Worm (Caenorhabditis elegans): Measurements from ENCODE around the gene R07B7.8.

DNA sequence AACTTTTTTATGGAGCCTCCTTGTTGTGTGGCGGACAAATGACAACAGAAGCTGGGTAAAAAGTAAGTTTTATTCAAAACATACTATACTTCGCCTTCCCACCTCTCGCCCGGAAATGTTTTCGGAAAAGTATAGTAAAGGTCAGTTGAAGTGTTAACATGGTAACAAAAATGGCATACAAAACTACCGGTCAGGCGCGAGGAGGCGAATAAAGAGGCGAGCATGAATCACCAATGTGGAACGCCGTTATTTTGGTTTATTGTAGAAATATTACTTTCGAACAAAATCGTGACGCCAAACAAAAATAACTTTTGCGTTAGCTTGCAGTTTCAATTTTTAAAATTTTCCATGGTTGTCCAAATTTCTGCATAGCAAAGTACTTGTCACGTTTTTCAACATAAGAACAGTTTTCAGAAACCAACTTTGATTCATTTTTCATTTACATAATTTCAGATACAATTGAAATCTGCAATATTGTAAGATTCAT lies 33.5 kb upstream of the R07B7.8 start, which contains the start of gene C13C4.8:
- TF ChIP-seq sea-1 (GFP tag; conservative IDR thresholded peaks at IDR 0.05): no peak
- TF ChIP-seq B0310.2 (tag; optimal IDR thresholded peaks at IDR 0.05): no peak
- no peak for TF ChIP-seq ama-1 (optimal IDR thresholded peaks at IDR 0.05)
- TF ChIP-seq aly-1 (tag; optimal IDR thresholded peaks at IDR 0.05): no peak
- TF ChIP-seq hnd-1 (tag; optimal IDR thresholded peaks at IDR 0.05): no peak
- no peak for TF ChIP-seq tra-4 (tag; optimal IDR thresholded peaks at IDR 0.05)
- TF ChIP-seq scrt-1 (GFP tag; IDR thresholded peaks at IDR 0.05): no peak

Measured in whole organism, early embryonic.